Fruit fly (Drosophila melanogaster): ENCODE measurements around the gene nkd.

nkd gene

dm6 chr3L:18994505-18994969 is 50.7 kb downstream of the nkd start (continued):
- TF ChIP-seq CG13296 (GFP tag; optimal IDR thresholded peaks at IDR 0.05) (peak; percentile 38), grn (GFP tag; optimal IDR thresholded peaks at IDR 0.05) (peak; percentile 89), HmgD (GFP tag; optimal IDR thresholded peaks at IDR 0.05) (no peak), z (GFP tag; IDR thresholded peaks at IDR 0.05) (peak; percentile 90), NC2β (GFP tag; optimal IDR thresholded peaks at IDR 0.05) (no peak), CG2678 (tag; optimal IDR thresholded peaks at IDR 0.05) (peak; percentile 23), scrt (GFP tag; optimal IDR thresholded peaks at IDR 0.05) (peak; percentile 75), CG6683 (GFP tag; optimal IDR thresholded peaks at IDR 0.05) (no peak), amos (GFP tag; IDR thresholded peaks at IDR 0.05; ENCODE audit: partially characterized antibody) (no peak), CG18476 (GFP tag; optimal IDR thresholded peaks at IDR 0.05) (no peak), CG6175 (GFP tag; IDR thresholded peaks at IDR 0.05) (peak; percentile 61), Doc3 (GFP tag; IDR thresholded peaks at IDR 0.05; ENCODE audit: partially characterized antibody) (no peak), Hmr (GFP tag; optimal IDR thresholded peaks at IDR 0.05) (peak; percentile 52), dm (GFP tag; optimal IDR thresholded peaks at IDR 0.05) (peak; percentile 6), D19A (tag; optimal IDR thresholded peaks at IDR 0.05) (peak; percentile 47), CG14014 (GFP tag; IDR thresholded peaks at IDR 0.05) (peak; percentile 28; the same call in 1 of the 2 replicates), CG17912 (GFP tag; optimal IDR thresholded peaks at IDR 0.05) (peak; percentile 1), GATAe (GFP tag; conservative IDR thresholded peaks at IDR 0.05) (peak; percentile 28; the same call in 1 of the 2 replicates), Rfx (GFP tag; IDR thresholded peaks at IDR 0.05) (no peak), BtbVII (GFP tag; optimal IDR thresholded peaks at IDR 0.05) (peak; percentile 3), Hr78 (GFP tag; optimal IDR thresholded peaks at IDR 0.05) (peak in 1 of 2 experiments; percentile 82), Vsx1 (GFP tag; optimal IDR thresholded peaks at IDR 0.05) (peak; percentile 83), crp (GFP tag; optimal IDR thresholded peaks at IDR 0.05) (peak in 1 of 2 experiments; percentile 28), repo (GFP tag; optimal IDR thresholded peaks at IDR 0.05) (no peak), CG12155 (GFP tag; optimal IDR thresholded peaks at IDR 0.05) (no peak), twi (tag; optimal IDR thresholded peaks at IDR 0.05) (peak; percentile 34), CrebB (tag; optimal IDR thresholded peaks at IDR 0.05) (peak; percentile 26), bigmax (GFP tag; optimal IDR thresholded peaks at IDR 0.05) (peak; percentile 20), Dbx (GFP tag; IDR thresholded peaks at IDR 0.05) (0 out of 3 replicates have a peak, but pooled peaks have one; percentile 5), salm (tag; optimal IDR thresholded peaks at IDR 0.05) (peak; percentile 72), CG13624 (GFP tag; optimal IDR thresholded peaks at IDR 0.05) (peak; percentile 19), CG11696 (GFP tag; IDR thresholded peaks at IDR 0.05) (no peak), CG10543 (GFP tag; optimal IDR thresholded peaks at IDR 0.05) (peak; percentile 47), CG2120 (GFP tag; optimal IDR thresholded peaks at IDR 0.05) (no peak), CG8944 (GFP tag; optimal IDR thresholded peaks at IDR 0.05) (no peak), CG13894 (tag; optimal IDR thresholded peaks at IDR 0.05) (peak; percentile 86), vvl (GFP tag; IDR thresholded peaks at IDR 0.05) (0 out of 2 replicates have a peak, but pooled peaks have one; percentile 30), CG10321 (GFP tag; IDR thresholded peaks at IDR 0.05) (0 out of 2 replicates have a peak, but pooled peaks have one; percentile 5), HHEX (GFP tag; optimal IDR thresholded peaks at IDR 0.05) (no peak), CG15601 (tag; optimal IDR thresholded peaks at IDR 0.05) (peak; percentile 4), Asciz (GFP tag; optimal IDR thresholded peaks at IDR 0.05) (peak; percentile 26), pfk (GFP tag; optimal IDR thresholded peaks at IDR 0.05) (peak; percentile 20), sd (tag; optimal IDR thresholded peaks at IDR 0.05) (peak; percentile 2), CG12071 (GFP tag; optimal IDR thresholded peaks at IDR 0.05) (peak; percentile 56), odd (GFP tag; optimal IDR thresholded peaks at IDR 0.05) (peak; percentile 6), lab (GFP tag; optimal IDR thresholded peaks at IDR 0.05) (peak; percentile 30), MBD-R2 (GFP tag; IDR thresholded peaks at IDR 0.05) (0 out of 2 replicates have a peak, but pooled peaks have one; percentile 12), Opbp (GFP tag; IDR thresholded peaks at IDR 0.05; ENCODE audit: partially characterized antibody) (no peak), Oaz (GFP tag; IDR thresholded peaks at IDR 0.05) (no peak)
